Fruit fly (Drosophila melanogaster) whole organism, embryonic: ENCODE measurements around the gene Fatp1.
A peak's percentile ranks its signal among the peaks of the same experiment; 100 is the strongest.

Source experiments
- BtbVII ChIP-seq: fragments of 200-800 bp; sonication (Bioruptor generic); optimal IDR thresholded peaks from 3 replicates; lab custom pipeline; 2017; ENCODE audit warnings: missing biosample characterization, mild to moderate bottlenecking, missing genetic modification characterization
- CG10274 ChIP-seq: fragments of 200-800 bp; sonication (Bioruptor generic); optimal IDR thresholded peaks from 3 replicates; lab custom pipeline; 2017; ENCODE audit warnings: missing biosample characterization, mild to moderate bottlenecking, missing genetic modification characterization
- CG10366 ChIP-seq: fragments of 200-800 bp; sonication (Bioruptor generic); IDR thresholded peaks from 2 replicates; pipeline ENCODE4 v1.3.6; 2022; ENCODE audit warnings: missing biosample characterization, missing genetic modification characterization
- CG10543 ChIP-seq: fragments of 200-800 bp; sonication (Bioruptor generic); optimal IDR thresholded peaks from 3 replicates; lab custom pipeline; 2017; ENCODE audit warnings: missing biosample characterization, mild to moderate bottlenecking, missing genetic modification characterization, moderate library complexity
- CG11085 ChIP-seq: fragments of 200-800 bp; sonication (Bioruptor generic); IDR thresholded peaks from 2 replicates; pipeline ENCODE4 v1.3.6; 2022; ENCODE audit warnings: missing biosample characterization, missing genetic modification characterization
- CG11456 ChIP-seq: fragments of 200-800 bp; sonication (Bioruptor generic); IDR thresholded peaks from 3 replicates; pipeline ENCODE4 v1.3.6; 2022; ENCODE audit warnings: missing biosample characterization, missing genetic modification characterization
- CG11695 ChIP-seq: fragments of 200-800 bp; sonication (Bioruptor generic); IDR thresholded peaks from 3 replicates; pipeline ENCODE4 v1.3.6; 2022; ENCODE audit warnings: missing biosample characterization, missing genetic modification characterization
- CG11696 ChIP-seq: fragments of 200-800 bp; sonication (Bioruptor generic); IDR thresholded peaks from 2 replicates; pipeline ENCODE4 v1.3.6; 2022; ENCODE audit warnings: missing biosample characterization, missing genetic modification characterization
- CG11723 ChIP-seq: fragments of 200-800 bp; sonication (Bioruptor generic); optimal IDR thresholded peaks from 2 replicates; lab custom pipeline; 2017; ENCODE audit warnings: missing biosample characterization, mild to moderate bottlenecking, missing genetic modification characterization
- CG12236 ChIP-seq: fragments of 200-800 bp; sonication (Bioruptor generic); optimal IDR thresholded peaks from 2 replicates; lab custom pipeline; 2016; ENCODE audit warnings: missing biosample characterization, missing genetic modification characterization
- CG14965 ChIP-seq: fragments of 200-800 bp; sonication (Bioruptor generic); optimal IDR thresholded peaks from 2 replicates; lab custom pipeline; 2016; ENCODE audit warnings: missing biosample characterization, missing genetic modification characterization, borderline replicate concordance
- CG16813 ChIP-seq: fragments of 200-800 bp; sonication (Bioruptor generic); IDR thresholded peaks from 3 replicates; pipeline ENCODE4 v1.3.6; 2022; ENCODE audit warnings: missing biosample characterization, missing genetic modification characterization; ENCODE audit not compliant: partially characterized antibody
- CG16815 ChIP-seq: fragments of 200-800 bp; sonication (Bioruptor generic); optimal IDR thresholded peaks from 3 replicates; lab custom pipeline; 2017; ENCODE audit warnings: missing biosample characterization, mild to moderate bottlenecking, missing genetic modification characterization
- CG2678 ChIP-seq: fragments of 200-800 bp; sonication (Bioruptor generic); optimal IDR thresholded peaks from 3 replicates; lab custom pipeline; 2019; ENCODE audit warnings: missing biosample characterization, mild to moderate bottlenecking, missing genetic modification characterization, moderate library complexity
- CG2875 ChIP-seq: fragments of 200-800 bp; sonication (Bioruptor generic); optimal IDR thresholded peaks from 2 replicates; lab custom pipeline; 2017; ENCODE audit warnings: missing biosample characterization, mild to moderate bottlenecking, missing genetic modification characterization, missing genetic modification reagents
- CG34422 ChIP-seq: fragments of 200-800 bp; sonication (Bioruptor generic); IDR thresholded peaks from 3 replicates; pipeline ENCODE4 v1.3.6; 2022; ENCODE audit warnings: missing biosample characterization, missing genetic modification characterization
- CG4282 ChIP-seq: fragments of 200-800 bp; sonication (Bioruptor generic); optimal IDR thresholded peaks from 2 replicates; lab custom pipeline; 2016; ENCODE audit warnings: missing biosample characterization, missing genetic modification characterization
- CG6272 ChIP-seq: fragments of 200-800 bp; sonication (Bioruptor generic); IDR thresholded peaks from 2 replicates; pipeline ENCODE4 v1.3.6; 2022; ENCODE audit warnings: missing biosample characterization, missing genetic modification characterization
- CG6654 ChIP-seq: fragments of 200-800 bp; sonication (Bioruptor generic); optimal IDR thresholded peaks from 2 replicates; lab custom pipeline; 2017; ENCODE audit warnings: missing biosample characterization, mild to moderate bottlenecking, missing genetic modification characterization
- CG7271 ChIP-seq: fragments of 200-800 bp; sonication (Bioruptor generic); optimal IDR thresholded peaks from 2 replicates; lab custom pipeline; 2018; ENCODE audit warnings: missing biosample characterization, mild to moderate bottlenecking, missing genetic modification characterization, moderate library complexity
- CG7556 ChIP-seq: fragments of 200-800 bp; sonication (Bioruptor generic); optimal IDR thresholded peaks from 2 replicates; lab custom pipeline; 2017; ENCODE audit warnings: missing biosample characterization, mild to moderate bottlenecking, missing genetic modification characterization
- CG7839 ChIP-seq: fragments of 200-800 bp; sonication (Bioruptor generic); optimal IDR thresholded peaks from 3 replicates; lab custom pipeline; 2018; ENCODE audit warnings: missing biosample characterization, mild to moderate bottlenecking, missing genetic modification characterization, moderate library complexity
- CG9817 ChIP-seq: fragments of 200-800 bp; sonication (Bioruptor generic); optimal IDR thresholded peaks from 2 replicates; lab custom pipeline; 2018; ENCODE audit warnings: missing biosample characterization, mild to moderate bottlenecking, missing genetic modification characterization, moderate library complexity
- Camta ChIP-seq: fragments of 200-800 bp; sonication (Bioruptor generic); optimal IDR thresholded peaks from 2 replicates; lab custom pipeline; 2016; ENCODE audit warnings: missing biosample characterization, missing genetic modification characterization
- Dad ChIP-seq: fragments of 200-800 bp; sonication (Bioruptor generic); optimal IDR thresholded peaks from 3 replicates; lab custom pipeline; 2016; ENCODE audit warnings: missing biosample characterization, missing genetic modification characterization
- ERR ChIP-seq: fragments of 200-800 bp; sonication (Bioruptor generic); optimal IDR thresholded peaks from 2 replicates; lab custom pipeline; 2016; ENCODE audit warnings: missing biosample characterization, missing genetic modification characterization
- HLH3B ChIP-seq: fragments of 200-800 bp; sonication (Bioruptor generic); IDR thresholded peaks from 2 replicates; pipeline ENCODE4 v1.3.6; 2022; ENCODE audit warnings: missing biosample characterization, missing genetic modification characterization
- HLHmδ ChIP-seq: fragments of 200-800 bp; sonication (Bioruptor generic); optimal IDR thresholded peaks from 2 replicates; lab custom pipeline; 2018; ENCODE audit warnings: missing biosample characterization, mild to moderate bottlenecking, missing genetic modification characterization, moderate library complexity
- HmgD ChIP-seq: fragments of 200-800 bp; sonication (Bioruptor generic); optimal IDR thresholded peaks from 3 replicates; lab custom pipeline; 2016; ENCODE audit warnings: missing biosample characterization, missing genetic modification characterization
- HmgZ ChIP-seq: fragments of 200-800 bp; sonication (Bioruptor generic); optimal IDR thresholded peaks from 2 replicates; lab custom pipeline; 2018; ENCODE audit warnings: missing biosample characterization, mild to moderate bottlenecking, missing genetic modification characterization
- Jarid2 ChIP-seq: fragments of 200-800 bp; sonication (Bioruptor generic); optimal IDR thresholded peaks from 3 replicates; lab custom pipeline; 2017; ENCODE audit warnings: mild to moderate bottlenecking, missing biosample characterization, missing genetic modification reagents, missing genetic modification characterization
- MESR4 ChIP-seq: fragments of 200-800 bp; sonication (Bioruptor generic); optimal IDR thresholded peaks from 2 replicates; lab custom pipeline; 2018; ENCODE audit warnings: missing biosample characterization, mild to moderate bottlenecking, missing genetic modification characterization, moderate library complexity
- Med ChIP-seq: fragments of 200-800 bp; sonication (Bioruptor generic); peaks from one replicate; lab custom pipeline; 2016; ENCODE audit warnings: missing biosample characterization, missing genetic modification characterization, mild to moderate bottlenecking, inconsistent platforms, moderate library complexity
- Ptx1 ChIP-seq: fragments of 200-800 bp; sonication (Bioruptor generic); IDR thresholded peaks from 2 replicates; pipeline ENCODE4 v1.3.6; 2022; ENCODE audit warnings: missing biosample characterization, missing genetic modification characterization
- Sox102F ChIP-seq: fragments of 200-800 bp; sonication (Bioruptor generic); optimal IDR thresholded peaks from 2 replicates; lab custom pipeline; 2018; ENCODE audit warnings: missing biosample characterization, mild to moderate bottlenecking, missing genetic modification characterization, moderate library complexity
- al ChIP-seq: fragments of 200-800 bp; sonication (Bioruptor generic); IDR thresholded peaks from 2 replicates; pipeline ENCODE4 v1.3.6; 2022; ENCODE audit warnings: missing biosample characterization, missing genetic modification characterization
- dmrt99B ChIP-seq: fragments of 200-800 bp; sonication (Bioruptor generic); optimal IDR thresholded peaks from 2 replicates; lab custom pipeline; 2018; ENCODE audit warnings: missing biosample characterization, mild to moderate bottlenecking, missing genetic modification characterization, moderate library complexity
- eve ChIP-seq, 2 experiments: fragments of >200 bp; optimal IDR thresholded peaks; 2 replicates each; lab custom pipeline; 2017; ENCODE audit warnings: missing biosample characterization in 2 of 2, missing genetic modification characterization in 2 of 2
- fd64A ChIP-seq: fragments of 200-800 bp; sonication (Bioruptor generic); optimal IDR thresholded peaks from 3 replicates; lab custom pipeline; 2018; ENCODE audit warnings: missing biosample characterization, mild to moderate bottlenecking, missing genetic modification characterization
- fru ChIP-seq: fragments of >200 bp; optimal IDR thresholded peaks from 2 replicates; lab custom pipeline; 2017
- hkb ChIP-seq, 2 experiments: fragments of 200-800 bp in 1 of 2; fragments of >200 bp in 1 of 2; sonication (Bioruptor generic) in 1 of 2; IDR thresholded peaks in 1 of 2; optimal IDR thresholded peaks in 1 of 2; 2 replicates each; pipeline versions ENCODE4 v1.3.6 to Lab custom; 2017 to 2022; ENCODE audit warnings: missing biosample characterization in 1 of 2, missing genetic modification characterization in 1 of 2
- mld ChIP-seq: fragments of 200-800 bp; sonication (Bioruptor generic); IDR thresholded peaks from 3 replicates; pipeline ENCODE4 v1.3.6; 2022; ENCODE audit warnings: missing biosample characterization, missing genetic modification characterization; ENCODE audit not compliant: partially characterized antibody
- nerfin-2 ChIP-seq: fragments of 200-800 bp; sonication (Bioruptor generic); IDR thresholded peaks from 2 replicates; pipeline ENCODE4 v1.3.6; 2022; ENCODE audit warnings: missing biosample characterization, missing genetic modification characterization; ENCODE audit not compliant: partially characterized antibody
- onecut ChIP-seq: fragments of 200-800 bp; sonication (Bioruptor generic); IDR thresholded peaks from 2 replicates; pipeline ENCODE4 v1.3.6; 2022; ENCODE audit warnings: missing biosample characterization, missing genetic modification characterization
- row ChIP-seq: fragments of 200-800 bp; sonication (Bioruptor generic); IDR thresholded peaks from 3 replicates; pipeline ENCODE4 v1.3.6; 2022; ENCODE audit warnings: missing biosample characterization, missing genetic modification characterization
- sima ChIP-seq: fragments of 200-800 bp; sonication (Bioruptor generic); optimal IDR thresholded peaks from 2 replicates; lab custom pipeline; 2016; ENCODE audit warnings: missing biosample characterization, missing genetic modification characterization
- slou ChIP-seq: fragments of 200-800 bp; sonication (Bioruptor generic); optimal IDR thresholded peaks from 3 replicates; lab custom pipeline; 2016; ENCODE audit warnings: missing biosample characterization, missing genetic modification characterization
- slp2 ChIP-seq: fragments of 200-800 bp; sonication (Bioruptor generic); optimal IDR thresholded peaks from 2 replicates; lab custom pipeline; 2016; ENCODE audit warnings: missing biosample characterization, missing genetic modification characterization
- usp ChIP-seq: fragments of >200 bp; optimal IDR thresholded peaks from 2 replicates; lab custom pipeline; 2017; ENCODE audit warnings: missing biosample characterization, missing genetic modification characterization
- wdn ChIP-seq: fragments of 200-800 bp; sonication (Bioruptor generic); IDR thresholded peaks from 2 replicates; pipeline ENCODE4 v1.3.6; 2022; ENCODE audit warnings: missing biosample characterization, missing genetic modification characterization
- z ChIP-seq: fragments of 200-800 bp; sonication (Bioruptor generic); IDR thresholded peaks from 3 replicates; pipeline ENCODE4 v1.3.6; 2022; ENCODE audit warnings: missing biosample characterization, missing genetic modification characterization

Gene Fatp1

DNA sequence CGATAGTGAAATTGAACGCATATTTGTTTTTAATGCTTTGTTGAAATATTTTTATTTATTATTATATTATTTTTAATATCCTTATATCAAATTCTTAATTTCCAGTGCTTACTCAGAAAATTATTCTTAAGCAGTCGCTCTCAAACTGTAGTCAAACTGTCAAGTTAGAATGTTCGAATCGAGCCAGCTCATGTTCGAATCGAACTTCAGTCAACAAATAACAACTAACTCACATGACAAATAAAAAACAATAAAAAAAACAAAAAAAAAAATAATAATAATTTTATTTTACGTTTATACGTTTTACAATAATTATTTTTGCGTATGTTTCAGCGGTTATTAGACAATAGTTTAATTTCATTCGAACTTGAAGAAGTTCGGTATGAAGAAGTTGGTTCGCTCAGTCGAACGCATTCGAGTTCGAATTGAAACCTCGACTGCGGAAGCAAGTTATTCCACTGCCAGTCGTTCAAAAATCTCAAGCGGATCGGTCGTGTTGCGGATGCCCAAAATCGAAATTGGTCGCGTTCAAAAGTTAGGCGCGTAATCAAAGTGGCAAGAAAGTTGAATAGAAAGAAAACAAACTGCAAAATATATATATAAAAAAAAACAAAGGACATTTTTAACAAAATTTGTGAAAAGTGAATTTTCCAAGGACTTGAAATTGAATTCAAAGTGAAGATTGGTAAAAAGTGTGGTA lies 27.6 kb upstream of the Fatp1 start, which contains the start of gene Trim9 (continued):
- TF ChIP-seq sima (GFP tag; lab: Kevin White, UChicago) (no peak), wdn (GFP tag; lab: Robert Waterston, UW) (no peak), CG12236 (GFP tag; lab: Kevin White, UChicago) (no peak), CG16815 (GFP tag; lab: Kevin White, UChicago) (no peak), CG10274 (GFP tag; lab: Kevin White, UChicago) (no peak), HLH3B (GFP tag; lab: Robert Waterston, UW) (peak; percentile 4; the same call in 1 of the 2 replicates), fru (lab: Kevin White, UChicago) (no peak), mld (GFP tag; lab: Robert Waterston, UW) (no peak), CG6654 (GFP tag; lab: Kevin White, UChicago) (peak; percentile 79), CG11085 (GFP tag; lab: Robert Waterston, UW) (no peak), Dad (no peak), dmrt99B (tag; lab: Kevin White, UChicago) (no peak), slp2 (GFP tag; lab: Kevin White, UChicago) (no peak), BtbVII (no peak), CG34422 (GFP tag; lab: Robert Waterston, UW) (peak; percentile 10; the same call in 1 of the 3 replicates), HmgD (no peak), CG14965 (no peak), slou (GFP tag; lab: Kevin White, UChicago) (no peak), al (GFP tag; lab: Robert Waterston, UW) (no peak), CG10543 (no peak), ERR (GFP tag; lab: Kevin White, UChicago) (no peak), onecut (GFP tag; lab: Robert Waterston, UW) (no peak), CG2875 (GFP tag; lab: Kevin White, UChicago) (no peak), fd64A (GFP tag; lab: Kevin White, UChicago) (no peak), Jarid2 (GFP tag; lab: Kevin White, UChicago) (peak; percentile 97), HmgZ (no peak), CG4282 (GFP tag; lab: Kevin White, UChicago) (no peak), eve (GFP tag; optimal IDR thresholded peaks at IDR 0.05; lab: Kevin White, UChicago) (peak in 1 of 2 experiments; percentile 1), z (GFP tag; lab: Robert Waterston, UW) (no peak), CG7556 (GFP tag; lab: Kevin White, UChicago) (no peak), usp (GFP tag; lab: Kevin White, UChicago) (no peak), HLHmδ (GFP tag; lab: Kevin White, UChicago) (peak; percentile 37), CG16813 (GFP tag; lab: Robert Waterston, UW) (no peak)

- TF ChIP-seq CG11695 (GFP tag; lab: Robert Waterston, UW) (peak; percentile 55; the same call in 1 of the 3 replicates), CG7839 (tag; lab: Kevin White, UChicago) (peak; percentile 16), Camta (GFP tag; lab: Kevin White, UChicago) (no peak), CG2678 (tag; lab: Kevin White, UChicago) (peak; percentile 24), Med (GFP tag; lab: Kevin White, UChicago) (peak; percentile 23), CG9817 (tag; lab: Kevin White, UChicago) (peak; percentile 16), Sox102F (peak; percentile 45), row (GFP tag; lab: Robert Waterston, UW) (peak; percentile 58), CG7271 (no peak), Ptx1 (GFP tag; lab: Robert Waterston, UW) (peak; percentile 30; the same call in 1 of the 2 replicates), hkb (optimal IDR thresholded peaks at IDR 0.05; lab: Kevin White, UChicago) (no peak), hkb (GFP tag; IDR thresholded peaks at IDR 0.05; lab: Robert Waterston, UW) (peak; percentile 26; the same call in 1 of the 2 replicates), CG10366 (GFP tag; lab: Robert Waterston, UW) (peak; percentile 15; the same call in 1 of the 2 replicates), CG11723 (no peak), CG6272 (GFP tag; lab: Robert Waterston, UW) (peak; percentile 25; the same call in 1 of the 2 replicates), MESR4 (GFP tag; lab: Kevin White, UChicago) (no peak), CG11696 (peak; percentile 88), nerfin-2 (GFP tag; lab: Robert Waterston, UW) (no peak), CG11456 (GFP tag; lab: Robert Waterston, UW) (no peak)
These were observed 27.0 kb upstream of the Fatp1 start for dm6 chr2L:10543992-10544391.
